Worm (Caenorhabditis elegans): Measurements from ENCODE around the gene D1044.6.

ce11 chrIII:5550844-5551243 is 7.9 kb upstream of the D1044.6 start:
- no peak for TF ChIP-seq elt-3 (tag; optimal IDR thresholded peaks at IDR 0.05)
- TF ChIP-seq nhr-23 (tag; optimal IDR thresholded peaks at IDR 0.05): no peak
- TF ChIP-seq Y55F3AM.14 (GFP tag; optimal IDR thresholded peaks at IDR 0.05): no peak
